Fruit fly (Drosophila melanogaster) whole organism, prepupa: ENCODE measurements around the gene Sod1.

Source experiments
- Blimp-1 ChIP-seq: fragments of 200-800 bp; sonication (Bioruptor generic); optimal IDR thresholded peaks from 3 replicates; lab custom pipeline; 2017; ENCODE audit warnings: missing biosample characterization, missing genetic modification characterization, mild to moderate bottlenecking, moderate library complexity, missing genetic modification reagents
- CG10631 ChIP-seq: fragments of 200-800 bp; sonication (Bioruptor generic); optimal IDR thresholded peaks from 2 replicates; lab custom pipeline; 2016; ENCODE audit warnings: missing biosample characterization, missing genetic modification characterization
- CG10669 ChIP-seq: fragments of 200-800 bp; sonication (Bioruptor generic); optimal IDR thresholded peaks from 3 replicates; lab custom pipeline; 2018; ENCODE audit warnings: missing biosample characterization, mild to moderate bottlenecking, missing genetic modification characterization, moderate library complexity
- CG11294 ChIP-seq: fragments of 200-800 bp; sonication (Bioruptor generic); IDR thresholded peaks from 2 replicates; pipeline ENCODE4 v1.3.6; 2022; ENCODE audit warnings: missing biosample characterization, missing genetic modification characterization
- CG11762 ChIP-seq: fragments of 200-800 bp; sonication (Bioruptor generic); optimal IDR thresholded peaks from 3 replicates; lab custom pipeline; 2016; ENCODE audit warnings: missing biosample characterization, missing genetic modification characterization; ENCODE audit not compliant: insufficient read depth
- CG11902 ChIP-seq: fragments of 200-800 bp; sonication (Bioruptor generic); optimal IDR thresholded peaks from 3 replicates; lab custom pipeline; 2016; ENCODE audit warnings: missing biosample characterization, missing genetic modification characterization
- CG15336 ChIP-seq: fragments of 200-800 bp; sonication (Bioruptor generic); IDR thresholded peaks from 2 replicates; pipeline ENCODE4 v1.3.6; 2022; ENCODE audit warnings: missing biosample characterization, missing genetic modification characterization
- CG1621 ChIP-seq: fragments of 200-800 bp; sonication (Bioruptor generic); optimal IDR thresholded peaks from 3 replicates; lab custom pipeline; 2018; ENCODE audit warnings: missing biosample characterization, mild to moderate bottlenecking, missing genetic modification characterization
- CG16779 ChIP-seq: fragments of 200-800 bp; sonication (Bioruptor generic); optimal IDR thresholded peaks from 3 replicates; lab custom pipeline; 2017; ENCODE audit warnings: missing biosample characterization, mild to moderate bottlenecking, missing genetic modification characterization
- CG3032 ChIP-seq: fragments of 200-800 bp; optimal IDR thresholded peaks from 2 replicates; lab custom pipeline; 2019; ENCODE audit warnings: missing biosample characterization, mild to moderate bottlenecking, missing genetic modification characterization, moderate library complexity
- CG31627 ChIP-seq: fragments of 200-800 bp; sonication (Bioruptor generic); optimal IDR thresholded peaks from 3 replicates; lab custom pipeline; 2016; ENCODE audit warnings: missing biosample characterization, missing genetic modification characterization
- CG32006 ChIP-seq: fragments of 200-800 bp; sonication (Bioruptor generic); optimal IDR thresholded peaks from 3 replicates; lab custom pipeline; 2017; ENCODE audit warnings: missing biosample characterization, mild to moderate bottlenecking, missing genetic modification characterization
- CG3919 ChIP-seq: fragments of 200-800 bp; sonication (Bioruptor generic); optimal IDR thresholded peaks from 3 replicates; lab custom pipeline; 2016; ENCODE audit warnings: missing biosample characterization, missing genetic modification characterization
- CG4318 ChIP-seq: fragments of 200-800 bp; sonication (Bioruptor generic); optimal IDR thresholded peaks from 3 replicates; lab custom pipeline; 2017; ENCODE audit warnings: missing biosample characterization, mild to moderate bottlenecking, missing genetic modification characterization
- CG6276 ChIP-seq: fragments of 200-800 bp; sonication (Bioruptor generic); optimal IDR thresholded peaks from 2 replicates; lab custom pipeline; 2017; ENCODE audit warnings: missing biosample characterization, mild to moderate bottlenecking, missing genetic modification characterization
- CG6792 ChIP-seq: fragments of 200-800 bp; sonication (Bioruptor generic); optimal IDR thresholded peaks from 3 replicates; lab custom pipeline; 2016; ENCODE audit warnings: missing biosample characterization, missing genetic modification characterization
- CG6808 ChIP-seq: fragments of 200-800 bp; sonication (Bioruptor generic); optimal IDR thresholded peaks from 3 replicates; lab custom pipeline; 2017; ENCODE audit warnings: missing biosample characterization, missing genetic modification characterization, mild to moderate bottlenecking, moderate library complexity, missing genetic modification reagents
- CG7368 ChIP-seq: fragments of 200-800 bp; sonication (Bioruptor generic); optimal IDR thresholded peaks from 3 replicates; lab custom pipeline; 2016; ENCODE audit warnings: missing biosample characterization, missing genetic modification characterization
- CG8119 ChIP-seq: fragments of 200-800 bp; sonication (Bioruptor generic); IDR thresholded peaks from 3 replicates; pipeline ENCODE4 v1.3.6; 2022; ENCODE audit warnings: missing biosample characterization, missing genetic modification characterization
- CG9139 ChIP-seq: fragments of 200-800 bp; sonication (Bioruptor generic); optimal IDR thresholded peaks from 3 replicates; lab custom pipeline; 2017; ENCODE audit warnings: missing biosample characterization, mild to moderate bottlenecking, missing genetic modification characterization
- Eip78C ChIP-seq: fragments of 200-800 bp; sonication (Bioruptor generic); peaks from one replicate; lab custom pipeline; 2016; ENCODE audit warnings: missing biosample characterization, missing genetic modification characterization
- Ets21C ChIP-seq: fragments of 200-800 bp; sonication (Bioruptor generic); optimal IDR thresholded peaks from 3 replicates; lab custom pipeline; 2016; ENCODE audit warnings: missing biosample characterization, missing genetic modification characterization
- Ets96B ChIP-seq: fragments of 200-800 bp; optimal IDR thresholded peaks from 2 replicates; lab custom pipeline; 2019; ENCODE audit warnings: missing biosample characterization, mild to moderate bottlenecking, missing genetic modification characterization, moderate library complexity
- Gug ChIP-seq: fragments of 200-800 bp; sonication (Bioruptor generic); IDR thresholded peaks from 2 replicates; pipeline ENCODE4 v1.3.6; 2022; ENCODE audit warnings: missing biosample characterization, missing genetic modification characterization
- Hr39 ChIP-seq: fragments of 200-800 bp; sonication (Bioruptor generic); optimal IDR thresholded peaks from 2 replicates; lab custom pipeline; 2016; ENCODE audit warnings: missing biosample characterization, missing genetic modification characterization
- Hr4 ChIP-seq: fragments of 200-800 bp; sonication (Bioruptor generic); optimal IDR thresholded peaks from 3 replicates; lab custom pipeline; 2016; ENCODE audit warnings: missing biosample characterization, missing genetic modification characterization
- Met ChIP-seq: fragments of 200-800 bp; sonication (Bioruptor generic); optimal IDR thresholded peaks from 3 replicates; lab custom pipeline; 2016; ENCODE audit warnings: missing biosample characterization, missing genetic modification characterization
- OdsH ChIP-seq: fragments of 200-800 bp; sonication (Bioruptor generic); optimal IDR thresholded peaks from 3 replicates; lab custom pipeline; 2016; ENCODE audit warnings: missing biosample characterization, missing genetic modification characterization
- Smox ChIP-seq: fragments of 200-800 bp; sonication (Bioruptor generic); optimal IDR thresholded peaks from 3 replicates; lab custom pipeline; 2016; ENCODE audit warnings: missing biosample characterization, missing genetic modification characterization
- Sox102F ChIP-seq: fragments of 200-800 bp; sonication (Bioruptor generic); optimal IDR thresholded peaks from 2 replicates; lab custom pipeline; 2016; ENCODE audit warnings: missing biosample characterization, mild to moderate bottlenecking, missing genetic modification characterization
- Sox14 ChIP-seq: fragments of 200-800 bp; sonication (Bioruptor generic); optimal IDR thresholded peaks from 3 replicates; lab custom pipeline; 2016; ENCODE audit warnings: missing biosample characterization, missing genetic modification characterization
- Sox15 ChIP-seq: fragments of 200-800 bp; sonication (Bioruptor generic); optimal IDR thresholded peaks from 3 replicates; lab custom pipeline; 2016; ENCODE audit warnings: missing biosample characterization, missing genetic modification characterization
- achi ChIP-seq: fragments of 200-800 bp; sonication (Bioruptor generic); optimal IDR thresholded peaks from 3 replicates; lab custom pipeline; 2016; ENCODE audit warnings: missing biosample characterization, missing genetic modification characterization
- acj6 ChIP-seq: fragments of 200-800 bp; sonication (Bioruptor generic); optimal IDR thresholded peaks from 3 replicates; lab custom pipeline; 2016; ENCODE audit warnings: missing biosample characterization, missing genetic modification characterization
- dac ChIP-seq: fragments of 200-800 bp; sonication (Bioruptor generic); optimal IDR thresholded peaks from 2 replicates; lab custom pipeline; 2017; ENCODE audit warnings: missing biosample characterization, mild to moderate bottlenecking, missing genetic modification characterization
- dsx ChIP-seq: fragments of 200-800 bp; optimal IDR thresholded peaks from 3 replicates; lab custom pipeline; 2019; ENCODE audit warnings: missing biosample characterization, mild to moderate bottlenecking, missing genetic modification characterization, moderate library complexity; ENCODE audit not compliant: poor library complexity, severe bottlenecking
- eg ChIP-seq: fragments of 200-800 bp; sonication (Bioruptor generic); IDR thresholded peaks from 3 replicates; pipeline ENCODE4 v1.3.6; 2022; ENCODE audit warnings: missing biosample characterization, missing genetic modification characterization
- esn ChIP-seq: fragments of 200-800 bp; sonication (Bioruptor generic); optimal IDR thresholded peaks from 2 replicates; lab custom pipeline; 2016; ENCODE audit warnings: missing biosample characterization, mild to moderate bottlenecking, missing genetic modification characterization, moderate library complexity
- fd59A ChIP-seq: fragments of 200-800 bp; sonication (Bioruptor generic); optimal IDR thresholded peaks from 2 replicates; lab custom pipeline; 2017; ENCODE audit warnings: missing biosample characterization, mild to moderate bottlenecking, missing genetic modification characterization, missing genetic modification reagents
- fd85E ChIP-seq: fragments of 200-800 bp; sonication (Bioruptor generic); optimal IDR thresholded peaks from 3 replicates; lab custom pipeline; 2016; ENCODE audit warnings: missing biosample characterization, missing genetic modification characterization
- lz ChIP-seq: fragments of 200-800 bp; sonication (Bioruptor generic); optimal IDR thresholded peaks from 3 replicates; lab custom pipeline; 2016; ENCODE audit warnings: missing biosample characterization, missing genetic modification characterization
- net ChIP-seq: fragments of 200-800 bp; sonication (Bioruptor generic); optimal IDR thresholded peaks from 3 replicates; lab custom pipeline; 2016; ENCODE audit warnings: missing biosample characterization, missing genetic modification characterization
- pdm3 ChIP-seq: fragments of 200-800 bp; sonication (Bioruptor generic); optimal IDR thresholded peaks from 3 replicates; lab custom pipeline; 2016; ENCODE audit warnings: missing biosample characterization, missing genetic modification characterization
- salr ChIP-seq, 2 experiments: fragments of 200-800 bp; sonication (Bioruptor generic); optimal IDR thresholded peaks; 3 replicates each; lab custom pipeline; 2016 to 2018; ENCODE audit warnings: missing biosample characterization in 2 of 2, missing genetic modification characterization in 2 of 2, mild to moderate bottlenecking in 1 of 2
- ss ChIP-seq, 2 experiments: fragments of 200-800 bp; sonication (Bioruptor generic); optimal IDR thresholded peaks; 2 replicates in 1 of 2; 3 replicates in 1 of 2; lab custom pipeline; 2017 to 2018; ENCODE audit warnings: mild to moderate bottlenecking in 2 of 2, missing biosample characterization in 2 of 2, missing genetic modification characterization in 2 of 2, moderate library complexity in 1 of 2
- topi ChIP-seq: fragments of 200-800 bp; sonication (Bioruptor generic); optimal IDR thresholded peaks from 3 replicates; lab custom pipeline; 2016; ENCODE audit warnings: missing biosample characterization, missing genetic modification characterization

Sod1 gene

dm6 chr3L:11113198-11114197 is at the start of gene Sod1 (continued):
- TF ChIP-seq CG16779 (tag; lab: Kevin White, UChicago) (peak; percentile 60), dac (no peak), Sox102F (GFP tag; lab: Kevin White, UChicago) (no peak), CG11762 (GFP tag; lab: Kevin White, UChicago) (peak; percentile 34), CG3919 (GFP tag; lab: Kevin White, UChicago) (no peak), CG4318 (no peak), Ets96B (tag; lab: Kevin White, UChicago) (peak; percentile 26), CG6792 (GFP tag; lab: Kevin White, UChicago) (no peak), CG7368 (no peak), CG11902 (GFP tag; lab: Kevin White, UChicago) (no peak)

dm6 chr3L:11155380-11155779 is 41.8 kb upstream of the Sod1 start:
- TF ChIP-seq eg (GFP tag; lab: Robert Waterston, UW) = peak; percentile 81
- peak; percentile 71 for TF ChIP-seq Hr4
- no peak for TF ChIP-seq Blimp-1
- TF ChIP-seq CG9139 (GFP tag; lab: Kevin White, UChicago) = no peak
- TF ChIP-seq Smox (GFP tag; lab: Kevin White, UChicago) = peak; percentile 26
- TF ChIP-seq acj6 (GFP tag; lab: Kevin White, UChicago) = peak; percentile 54
- TF ChIP-seq CG32006 = peak; percentile 70
- peak; percentile 69; the same call in 1 of the 2 replicates for TF ChIP-seq Gug
- no peak for TF ChIP-seq Sox102F (GFP tag; lab: Kevin White, UChicago)
- TF ChIP-seq CG11902 (GFP tag; lab: Kevin White, UChicago) = no peak
- peak; percentile 87 for TF ChIP-seq Eip78C
- TF ChIP-seq CG11294 (GFP tag; lab: Robert Waterston, UW) = peak; percentile 60
- peak; percentile 38 for TF ChIP-seq CG4318
- peak; percentile 62 for TF ChIP-seq pdm3 (GFP tag; lab: Kevin White, UChicago)
- no peak for TF ChIP-seq CG1621 (tag; lab: Kevin White, UChicago)
- peak; percentile 5 for TF ChIP-seq dsx
- TF ChIP-seq CG10631 (GFP tag; lab: Kevin White, UChicago) = peak; percentile 53
- TF ChIP-seq CG8119 = peak; percentile 82; the same call in 2 of the 3 replicates
- no peak for TF ChIP-seq ss (GFP tag; optimal IDR thresholded peaks at IDR 0.05; lab: Kevin White, UChicago)
- TF ChIP-seq salr (GFP tag; optimal IDR thresholded peaks at IDR 0.05; lab: Kevin White, UChicago) = peak in 1 of 2 experiments; percentile 35
- TF ChIP-seq CG15336 = peak; percentile 85
- TF ChIP-seq esn (GFP tag; lab: Kevin White, UChicago) = peak; percentile 32
- TF ChIP-seq CG3032 (tag; lab: Kevin White, UChicago) = peak; percentile 5
- TF ChIP-seq CG6276 (GFP tag; lab: Kevin White, UChicago) = peak; percentile 62
- TF ChIP-seq Sox15 (GFP tag; lab: Kevin White, UChicago) = no peak
- no peak for TF ChIP-seq CG10669 (GFP tag; lab: Kevin White, UChicago)
- peak; percentile 57 for TF ChIP-seq net
- peak; percentile 43 for TF ChIP-seq Met (GFP tag; lab: Kevin White, UChicago)
- TF ChIP-seq Sox14 (GFP tag; lab: Kevin White, UChicago) = peak; percentile 9
- TF ChIP-seq fd85E (GFP tag; lab: Kevin White, UChicago) = no peak
- TF ChIP-seq Ets21C (GFP tag; lab: Kevin White, UChicago) = no peak
- peak; percentile 38 for TF ChIP-seq CG31627 (GFP tag; lab: Kevin White, UChicago)
- TF ChIP-seq CG6808 (GFP tag; lab: Kevin White, UChicago) = peak; percentile 14
- peak; percentile 61 for TF ChIP-seq OdsH (GFP tag; lab: Kevin White, UChicago)
- peak; percentile 16 for TF ChIP-seq topi (GFP tag; lab: Kevin White, UChicago)
- no peak for TF ChIP-seq fd59A (GFP tag; lab: Kevin White, UChicago)
- TF ChIP-seq dac = no peak
- peak; percentile 59 for TF ChIP-seq achi (GFP tag; lab: Kevin White, UChicago)
- peak; percentile 37 for TF ChIP-seq Hr39 (GFP tag; lab: Kevin White, UChicago)
- peak; percentile 41 for TF ChIP-seq CG3919 (GFP tag; lab: Kevin White, UChicago)
- TF ChIP-seq CG11762 (GFP tag; lab: Kevin White, UChicago) = no peak
- TF ChIP-seq lz (GFP tag; lab: Kevin White, UChicago) = peak; percentile 20
